Worm (Caenorhabditis elegans): ENCODE results near the gene F43E2.11.

Gene F43E2.11

DNA sequence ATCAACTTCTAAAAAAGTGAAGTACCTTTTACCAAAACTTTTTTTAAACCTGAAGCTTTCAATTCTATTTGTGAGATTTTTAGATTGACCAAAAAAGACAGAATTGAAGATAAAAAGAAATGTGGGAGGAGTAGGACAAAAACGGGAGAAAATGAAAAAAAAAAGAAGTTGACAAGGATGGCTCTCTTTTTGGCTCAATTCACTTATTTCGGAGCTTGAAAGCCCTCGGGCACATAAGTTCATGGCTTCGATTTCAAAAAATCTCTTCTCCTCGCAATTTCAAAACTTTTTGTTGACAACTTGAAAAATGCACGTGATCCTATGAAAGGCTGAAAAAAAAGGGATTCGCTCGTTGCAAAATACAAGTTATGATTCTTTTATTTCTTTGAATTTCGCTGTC is 43.9 kb downstream of the F43E2.11 start:
- TF ChIP-seq egl-27 (tag; optimal IDR thresholded peaks at IDR 0.05): no peak
- TF ChIP-seq ztf-4 (tag; optimal IDR thresholded peaks at IDR 0.05): no peak
- no peak for TF ChIP-seq nhr-90 (tag; optimal IDR thresholded peaks at IDR 0.05; ENCODE audit: poor library complexity)
- TF ChIP-seq irx-1 (tag; optimal IDR thresholded peaks at IDR 0.05): no peak
- no peak for TF ChIP-seq nhr-11 (tag; optimal IDR thresholded peaks at IDR 0.05)
- peak; percentile 28 for TF ChIP-seq fkh-10 (GFP tag; optimal IDR thresholded peaks at IDR 0.05)
- TF ChIP-seq zip-4 (GFP tag; optimal IDR thresholded peaks at IDR 0.05): no peak
- no peak for TF ChIP-seq nhr-85 (tag)
- TF ChIP-seq nhr-237 (tag; optimal IDR thresholded peaks at IDR 0.05): no peak
- TF ChIP-seq nhr-12 (tag; optimal IDR thresholded peaks at IDR 0.05): no peak
- no peak for TF ChIP-seq unc-62 (GFP tag; optimal IDR thresholded peaks at IDR 0.05)
- peak; percentile 4 for TF ChIP-seq nhr-71 (tag; optimal IDR thresholded peaks at IDR 0.05)
- TF ChIP-seq aly-2 (tag; optimal IDR thresholded peaks at IDR 0.05): no peak
- TF ChIP-seq ceh-63 (GFP tag; optimal IDR thresholded peaks at IDR 0.05): no peak
- peak; percentile 2 for TF ChIP-seq rnt-1 (tag; optimal IDR thresholded peaks at IDR 0.05)
- TF ChIP-seq egl-13 (tag; optimal IDR thresholded peaks at IDR 0.05): no peak
- no peak for TF ChIP-seq dpl-1 (GFP tag; optimal IDR thresholded peaks at IDR 0.05)
- no peak for TF ChIP-seq ceh-88 (GFP tag; IDR thresholded peaks at IDR 0.05)
- peak; percentile 30 for TF ChIP-seq lin-14 (GFP tag; optimal IDR thresholded peaks at IDR 0.05)
- TF ChIP-seq fkh-8 (tag; optimal IDR thresholded peaks at IDR 0.05): peak; percentile 19
- TF ChIP-seq F16B12.6 (tag; optimal IDR thresholded peaks at IDR 0.05): no peak
- no peak for TF ChIP-seq mef-2 (tag; optimal IDR thresholded peaks at IDR 0.05)
- TF ChIP-seq zag-1 (tag; optimal IDR thresholded peaks at IDR 0.05): no peak
- no peak for TF ChIP-seq skn-1 (tag; optimal IDR thresholded peaks at IDR 0.05)

DNA sequence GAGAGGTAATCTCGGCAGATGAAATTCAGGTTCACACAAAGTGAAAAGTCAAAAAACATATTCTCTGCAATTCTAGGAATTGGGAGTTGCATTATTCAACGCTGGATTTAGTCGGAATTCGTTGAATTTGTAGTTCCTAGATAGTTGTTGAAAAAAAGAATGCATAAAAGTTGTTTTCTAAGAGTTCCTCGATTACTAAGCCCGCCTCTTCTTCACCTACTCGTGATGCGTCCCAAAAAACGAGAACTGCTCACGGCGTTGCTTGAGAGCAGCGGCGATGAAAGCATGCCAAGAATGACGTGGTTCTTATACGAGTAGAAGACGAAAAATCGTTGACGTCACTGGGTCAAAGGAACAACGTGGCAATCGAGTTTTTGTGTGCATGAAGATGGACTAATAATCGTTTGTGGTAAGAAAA is 45.0 kb downstream of the F43E2.11 start:
- TF ChIP-seq mef-2 (tag; optimal IDR thresholded peaks at IDR 0.05): peak; percentile 50
- TF ChIP-seq nhr-47 (tag; optimal IDR thresholded peaks at IDR 0.05): peak; percentile 59
- TF ChIP-seq egl-13 (tag; optimal IDR thresholded peaks at IDR 0.05): no peak
- TF ChIP-seq xbp-1 (tag; optimal IDR thresholded peaks at IDR 0.05): peak; percentile 16
- peak; percentile 57 for TF ChIP-seq ztf-4 (tag; optimal IDR thresholded peaks at IDR 0.05)
- peak; percentile 75 for TF ChIP-seq nhr-71 (tag; optimal IDR thresholded peaks at IDR 0.05)
- no peak for TF ChIP-seq fos-1 (tag; optimal IDR thresholded peaks at IDR 0.05)
- no peak for TF ChIP-seq F16B12.6 (tag; optimal IDR thresholded peaks at IDR 0.05)
- peak; percentile 48 for TF ChIP-seq unc-86 (tag; optimal IDR thresholded peaks at IDR 0.05)
- TF ChIP-seq fkh-8 (tag; optimal IDR thresholded peaks at IDR 0.05): peak; percentile 92
- peak; percentile 16 for TF ChIP-seq pax-3 (tag; optimal IDR thresholded peaks at IDR 0.05)
- TF ChIP-seq dsc-1 (tag; optimal IDR thresholded peaks at IDR 0.05): peak; percentile 47
- peak; percentile 26 for TF ChIP-seq sox-4 (tag; optimal IDR thresholded peaks at IDR 0.05)
- TF ChIP-seq fkh-10 (GFP tag; optimal IDR thresholded peaks at IDR 0.05): peak; percentile 4
- no peak for TF ChIP-seq unc-30 (tag; optimal IDR thresholded peaks at IDR 0.05)
- TF ChIP-seq mep-1 (tag; optimal IDR thresholded peaks at IDR 0.05): peak; percentile 22
- TF ChIP-seq ceh-88 (GFP tag; IDR thresholded peaks at IDR 0.05): peak; percentile 31; the same call in 1 of the 2 replicates
- TF ChIP-seq lin-14 (GFP tag; optimal IDR thresholded peaks at IDR 0.05): peak; percentile 63
- TF ChIP-seq hlh-4 (tag; optimal IDR thresholded peaks at IDR 0.05): peak; percentile 56
- TF ChIP-seq ama-1 (optimal IDR thresholded peaks at IDR 0.05): no peak
- TF ChIP-seq swsn-7 (tag; optimal IDR thresholded peaks at IDR 0.05): peak; percentile 6

DNA sequence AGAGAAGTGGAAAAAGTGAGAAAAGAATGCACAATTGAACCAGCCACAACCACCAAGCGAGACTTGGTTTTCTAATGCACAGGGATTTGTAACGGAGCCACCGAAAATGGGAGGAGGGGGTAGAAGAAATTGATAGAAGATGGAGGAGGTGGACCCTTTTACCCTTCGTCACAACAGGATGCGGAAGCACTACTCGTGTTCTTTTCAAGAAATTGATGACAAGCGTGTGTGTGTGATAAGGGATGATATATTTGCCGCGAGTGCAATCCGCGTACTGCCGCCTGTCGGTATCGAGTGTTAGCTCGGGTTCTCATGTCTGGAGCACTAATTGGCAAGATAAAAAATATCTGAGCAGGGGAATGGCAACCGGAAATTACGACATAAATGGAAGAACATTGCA is 46.2 kb downstream of the F43E2.11 start, which contains the start of gene F21D12.3:
TSS of gene F21D12.3 (minus strand) at position 101 of the 400 bp plus-strand sequence.
- TF ChIP-seq rnt-1 (tag; optimal IDR thresholded peaks at IDR 0.05) (peak; percentile 16), egl-13 (tag; optimal IDR thresholded peaks at IDR 0.05) (no peak), nhr-76 (tag; optimal IDR thresholded peaks at IDR 0.05) (no peak), efl-1 (optimal IDR thresholded peaks at IDR 0.05) (no peak), efl-1 (GFP tag; optimal IDR thresholded peaks at IDR 0.05 in 1 of 2) (peak in 1 of 2 experiments; percentile 31), fkh-10 (GFP tag; optimal IDR thresholded peaks at IDR 0.05) (no peak)
